Fruit fly (Drosophila melanogaster) whole organism, wandering third instar larva: Measurements from ENCODE around the gene Ostgamma.

Experiments used
- CrebA ChIP-seq: fragments of 200-800 bp; sonication (Bioruptor generic); optimal IDR thresholded peaks from 2 replicates; lab custom pipeline; 2016; ENCODE audit warnings: missing biosample characterization, mild to moderate bottlenecking, missing genetic modification characterization, borderline replicate concordance
- Dfd ChIP-seq: fragments of >200 bp; optimal IDR thresholded peaks from 2 replicates; lab custom pipeline; 2017; ENCODE audit warnings: missing biosample characterization, missing genetic modification characterization
- Dif ChIP-seq: fragments of 200-275, 200-300 bp; sonication (Bioruptor generic); optimal IDR thresholded peaks from 2 replicates; lab custom pipeline; 2018; ENCODE audit warnings: missing biosample characterization, missing genetic modification characterization; ENCODE audit not compliant: partially characterized antibody
- GATAd ChIP-seq: sonication (Bioruptor generic); optimal IDR thresholded peaks from 2 replicates; lab custom pipeline; 2016; ENCODE audit warnings: missing biosample characterization, missing genetic modification characterization
- N ChIP-seq: fragments of >200 bp; optimal IDR thresholded peaks from 2 replicates; lab custom pipeline; 2018; ENCODE audit warnings: missing biosample characterization, missing external identifiers, missing genetic modification characterization
- psq ChIP-seq: fragments of 200-800 bp; sonication (Bioruptor generic); optimal IDR thresholded peaks from 3 replicates; lab custom pipeline; 2017; ENCODE audit warnings: missing biosample characterization, mild to moderate bottlenecking, missing genetic modification characterization, moderate library complexity

dm6 chr2L:8257401-8258266 is 50.4 kb downstream of the Ostgamma start, which contains the start of gene CG8086:
- TF ChIP-seq Dfd (GFP tag; lab: Kevin White, UChicago) (no peak), Dif (GFP tag; lab: Kevin White, UChicago) (no peak), psq (GFP tag; lab: Kevin White, UChicago) (no peak), N (GFP tag; lab: Kevin White, UChicago) (no peak), CrebA (GFP tag; lab: Kevin White, UChicago) (no peak), GATAd (no peak)
